Worm (Caenorhabditis elegans) whole organism, young adult: ENCODE measurements around the gene spas-1.

Experiments used
- C06A6.2 ChIP-seq: fragments of 200-800 bp; sonication (Bioruptor generic); conservative IDR thresholded peaks from 2 replicates; pipeline ENCODE4 v1.3.6; 2022; ENCODE audit warnings: missing genetic modification characterization, missing compliant biosample characterization
- T26A5.8 ChIP-seq: sonication (generic microtip); optimal IDR thresholded peaks from 2 replicates; lab custom pipeline; 2016; ENCODE audit warnings: missing genetic modification characterization, missing compliant biosample characterization
- egrh-3 ChIP-seq: fragments of 200-800 bp; sonication (Bioruptor generic); IDR thresholded peaks from 2 replicates; pipeline ENCODE4 v1.3.6; 2022; ENCODE audit warnings: missing genetic modification reagents, missing genetic modification characterization, missing compliant biosample characterization
- gei-17 ChIP-seq: fragments of 200-800 bp; sonication (Bioruptor generic); optimal IDR thresholded peaks from 2 replicates; lab custom pipeline; 2018; ENCODE audit warnings: mild to moderate bottlenecking, missing genetic modification characterization, missing compliant biosample characterization
- lin-26 ChIP-seq: fragments of 200-800 bp; sonication (Bioruptor generic); IDR thresholded peaks from 2 replicates; pipeline ENCODE4 v1.3.6; 2022; ENCODE audit warnings: missing genetic modification reagents, missing genetic modification characterization, missing compliant biosample characterization
- madf-8 ChIP-seq: fragments of 200-800 bp; sonication (Bioruptor generic); conservative IDR thresholded peaks from 2 replicates; pipeline ENCODE4 v1.3.6; 2022; ENCODE audit warnings: missing genetic modification reagents, missing genetic modification characterization, missing compliant biosample characterization
- snpc-1.3 ChIP-seq: sonication (generic microtip); optimal IDR thresholded peaks from 2 replicates; lab custom pipeline; 2017; ENCODE audit warnings: missing genetic modification characterization, mild to moderate bottlenecking, missing compliant biosample characterization, antibody characterized with exemption, moderate library complexity, missing genotype, missing genetic modification reagents; ENCODE audit not compliant: insufficient read depth
- snpc-4 ChIP-seq, 5 experiments: fragments of 150-350 bp in 1 of 5; sonication (generic microtip) in 4 of 5; optimal IDR thresholded peaks; 2 replicates each; lab custom pipeline; 2014 to 2018; ENCODE audit warnings: missing genetic modification characterization in 5 of 5, missing biosample characterization in 3 of 5, antibody characterized with exemption in 2 of 5, mild to moderate bottlenecking in 2 of 5, missing compliant biosample characterization in 2 of 5, missing genotype in 2 of 5, moderate library complexity in 2 of 5, missing genetic modification reagents in 1 of 5
- tbp1 ChIP-seq: fragments of 200-800 bp; sonication (Bioruptor generic); optimal IDR thresholded peaks from 2 replicates; lab custom pipeline; 2018; ENCODE audit warnings: mild to moderate bottlenecking, missing genetic modification characterization, missing compliant biosample characterization
- unc-62 ChIP-seq: fragments of 150-350 bp; optimal IDR thresholded peaks from 2 replicates; lab custom pipeline; 2014; ENCODE audit warnings: missing biosample characterization, missing genetic modification reagents, missing genetic modification characterization

DNA sequence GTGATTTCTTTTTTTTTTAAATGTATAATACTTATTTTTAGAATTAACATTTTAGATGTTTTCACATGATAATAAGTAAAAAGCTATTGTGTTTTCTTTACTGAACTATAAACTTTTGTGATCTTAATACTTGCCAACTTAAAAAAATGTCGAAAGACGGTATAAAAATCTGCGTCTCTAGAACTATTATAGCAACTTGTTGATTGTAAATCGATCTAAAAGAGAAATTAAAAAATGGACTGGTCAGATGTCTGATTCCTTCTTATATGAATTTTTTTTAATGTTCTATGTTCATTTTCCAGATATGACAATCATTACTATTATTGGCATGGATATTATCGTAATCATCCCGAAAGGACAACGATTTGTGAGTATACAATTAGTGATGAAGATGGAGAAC, 47.8 kb upstream of the spas-1 start, which contains the start of gene F21C10.3:
- TF ChIP-seq snpc-1.3 (tag; lab: Kevin White, UChicago) (no peak), lin-26 (GFP tag; lab: Robert Waterston, UW) (no peak), madf-8 (GFP tag; lab: Robert Waterston, UW) (no peak), snpc-4 (GFP tag; optimal IDR thresholded peaks at IDR 0.05; lab: Kevin White, UChicago) (no peak), snpc-4 (tag; optimal IDR thresholded peaks at IDR 0.05; lab: Kevin White, UChicago) (no peak), tbp1 (no peak), egrh-3 (GFP tag; lab: Robert Waterston, UW) (no peak), unc-62 (GFP tag; lab: Kevin White, UChicago) (no peak), gei-17 (no peak), C06A6.2 (GFP tag; lab: Robert Waterston, UW) (no peak), T26A5.8 (no peak)
